Worm (Caenorhabditis elegans): ENCODE data around the gene F38B6.2.
A peak's percentile ranks its signal among the peaks of the same experiment; 100 is the strongest.

F38B6.2 gene

DNA sequence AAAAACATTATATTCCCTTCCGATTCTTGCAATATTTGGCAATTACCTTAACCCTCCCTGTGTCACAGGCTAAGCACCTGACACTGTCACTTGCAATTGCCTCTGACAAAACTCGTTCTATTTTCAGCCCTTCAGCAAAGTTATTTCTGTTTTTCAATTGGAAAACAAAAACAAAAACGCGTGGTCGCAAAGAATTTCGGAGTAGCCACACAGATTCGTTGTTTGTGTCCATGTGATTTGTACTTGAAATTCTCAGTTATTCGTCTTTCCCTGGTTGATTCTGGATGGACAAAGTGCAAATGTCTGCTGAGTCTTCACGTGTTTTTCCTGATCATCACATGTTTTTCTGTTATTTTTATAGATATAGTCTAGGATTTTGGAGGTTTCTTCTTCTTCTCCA is 37.2 kb downstream of the F38B6.2 start (continued):
- TF ChIP-seq zag-1 (tag; optimal IDR thresholded peaks at IDR 0.05) (no peak), ceh-82 (tag; optimal IDR thresholded peaks at IDR 0.05) (no peak), lin-15B (tag; optimal IDR thresholded peaks at IDR 0.05) (no peak), ets-5 (GFP tag; IDR thresholded peaks at IDR 0.05) (no peak), hpl-2 (GFP tag; optimal IDR thresholded peaks at IDR 0.05) (no peak), lin-35 (GFP tag; optimal IDR thresholded peaks at IDR 0.05) (peak in 1 of 2 experiments; percentile 71), ztf-11 (tag; optimal IDR thresholded peaks at IDR 0.05) (no peak), lin-14 (GFP tag; optimal IDR thresholded peaks at IDR 0.05) (peak; percentile 80), dsc-1 (tag; optimal IDR thresholded peaks at IDR 0.05) (no peak), mab-9 (GFP tag; IDR thresholded peaks at IDR 0.05) (no peak), sox-4 (tag; optimal IDR thresholded peaks at IDR 0.05) (no peak), dpl-1 (GFP tag; optimal IDR thresholded peaks at IDR 0.05) (peak in 1 of 3 experiments; percentile 29), nhr-28 (tag; optimal IDR thresholded peaks at IDR 0.05) (no peak), fkh-4 (tag; optimal IDR thresholded peaks at IDR 0.05; ENCODE audit: borderline replicate concordance) (no peak), aly-2 (tag; optimal IDR thresholded peaks at IDR 0.05) (no peak), unc-62 (GFP tag; optimal IDR thresholded peaks at IDR 0.05) (no peak), unc-98 (GFP tag; IDR thresholded peaks at IDR 0.05) (no peak), tlp-1 (tag; optimal IDR thresholded peaks at IDR 0.05) (no peak), ces-1 (GFP tag; optimal IDR thresholded peaks at IDR 0.05) (no peak), zip-4 (GFP tag; optimal IDR thresholded peaks at IDR 0.05) (no peak), sptf-1 (tag; optimal IDR thresholded peaks at IDR 0.05) (no peak), ceh-90 (tag; optimal IDR thresholded peaks at IDR 0.05) (no peak), pag-3 (tag; optimal IDR thresholded peaks at IDR 0.05; ENCODE audit: borderline replicate concordance, insufficient read depth) (no peak), alr-1 (tag; optimal IDR thresholded peaks at IDR 0.05; ENCODE audit: borderline replicate concordance) (no peak), blmp-1 (tag; optimal IDR thresholded peaks at IDR 0.05) (peak; percentile 16), pax-3 (tag; optimal IDR thresholded peaks at IDR 0.05) (no peak), jun-1 (tag; optimal IDR thresholded peaks at IDR 0.05) (no peak), egl-27 (tag; optimal IDR thresholded peaks at IDR 0.05) (no peak), grh-1 (GFP tag; IDR thresholded peaks at IDR 0.05) (peak; percentile 39; the same call in 1 of the 2 replicates), mef-2 (tag; optimal IDR thresholded peaks at IDR 0.05) (peak; percentile 76), fkh-8 (tag; optimal IDR thresholded peaks at IDR 0.05) (peak; percentile 30), C34B4.2 (tag; optimal IDR thresholded peaks at IDR 0.05) (no peak), unc-30 (tag; optimal IDR thresholded peaks at IDR 0.05) (no peak), C04F5.9 (tag; optimal IDR thresholded peaks at IDR 0.05) (no peak), fkh-10 (GFP tag; optimal IDR thresholded peaks at IDR 0.05) (no peak), nhr-47 (tag; optimal IDR thresholded peaks at IDR 0.05) (peak; percentile 39), unc-130 (tag; optimal IDR thresholded peaks at IDR 0.05) (peak; percentile 76), fos-1 (tag; optimal IDR thresholded peaks at IDR 0.05) (no peak), mdl-1 (tag; optimal IDR thresholded peaks at IDR 0.05) (no peak), nhr-71 (tag; optimal IDR thresholded peaks at IDR 0.05) (peak; percentile 88), nhr-85 (tag) (peak; percentile 78), irx-1 (tag; optimal IDR thresholded peaks at IDR 0.05) (peak; percentile 0), lin-39 (tag; optimal IDR thresholded peaks at IDR 0.05) (no peak), Y116A8C.19 (tag; optimal IDR thresholded peaks at IDR 0.05; ENCODE audit: borderline replicate concordance) (no peak), swsn-7 (tag; optimal IDR thresholded peaks at IDR 0.05) (no peak), C16A3.4 (tag; optimal IDR thresholded peaks at IDR 0.05) (peak; percentile 39), efl-3 (GFP tag; optimal IDR thresholded peaks at IDR 0.05) (no peak), nhr-77 (tag; optimal IDR thresholded peaks at IDR 0.05) (no peak)
